Worm (Caenorhabditis elegans): ENCODE measurements around the gene ZC190.7.

- TF ChIP-seq nhr-237 (tag; optimal IDR thresholded peaks at IDR 0.05): no peak
- TF ChIP-seq mep-1 (tag; optimal IDR thresholded peaks at IDR 0.05): no peak
- no peak for TF ChIP-seq unc-62 (GFP tag; optimal IDR thresholded peaks at IDR 0.05)
- no peak for TF ChIP-seq dsc-1 (tag; optimal IDR thresholded peaks at IDR 0.05)
- no peak for TF ChIP-seq nhr-76 (tag; optimal IDR thresholded peaks at IDR 0.05)
- TF ChIP-seq snpc-4 (tag; optimal IDR thresholded peaks at IDR 0.05): no peak
- TF ChIP-seq ztf-11 (tag; optimal IDR thresholded peaks at IDR 0.05): no peak
These were observed 45.4 kb downstream of the ZC190.7 start, which contains the start of gene F28A12.3 for ce11 chrV:8641266-8641665.
